Fruit fly (Drosophila melanogaster) whole organism, wandering third instar larva: ENCODE data around the gene CG11951.

Experiments
- Abd-B ChIP-seq: fragments of >200 bp; optimal IDR thresholded peaks from 2 replicates; lab custom pipeline; 2017; ENCODE audit warnings: missing biosample characterization, missing genetic modification characterization
- CrebA ChIP-seq: fragments of 200-800 bp; sonication (Bioruptor generic); optimal IDR thresholded peaks from 2 replicates; lab custom pipeline; 2016; ENCODE audit warnings: missing biosample characterization, mild to moderate bottlenecking, missing genetic modification characterization, borderline replicate concordance
- GATAd ChIP-seq: sonication (Bioruptor generic); optimal IDR thresholded peaks from 2 replicates; lab custom pipeline; 2016; ENCODE audit warnings: missing biosample characterization, missing genetic modification characterization
- HLH106 ChIP-seq: fragments of 200-800 bp; optimal IDR thresholded peaks from 3 replicates; lab custom pipeline; 2019; ENCODE audit warnings: missing biosample characterization, mild to moderate bottlenecking, missing genetic modification characterization, moderate library complexity
- Hnf4 ChIP-seq: fragments of 200-800 bp; sonication (Bioruptor generic); optimal IDR thresholded peaks from 2 replicates; lab custom pipeline; 2016; ENCODE audit warnings: missing biosample characterization, mild to moderate bottlenecking, missing genetic modification characterization
- Hr78 ChIP-seq: fragments of >200 bp; optimal IDR thresholded peaks from 2 replicates; lab custom pipeline; 2017; ENCODE audit warnings: missing biosample characterization, missing genetic modification characterization
- Hr83 ChIP-seq: fragments of 200-300 bp; sonication (Bioruptor generic); optimal IDR thresholded peaks from 2 replicates; lab custom pipeline; 2016; ENCODE audit warnings: missing biosample characterization, mild to moderate bottlenecking, missing genetic modification characterization, moderate library complexity; ENCODE audit not compliant: poor library complexity, severe bottlenecking
- Mio ChIP-seq: sonication (Bioruptor generic); optimal IDR thresholded peaks from 2 replicates; lab custom pipeline; 2016; ENCODE audit warnings: missing biosample characterization, missing genetic modification characterization
- Myc ChIP-seq: fragments of >200 bp; optimal IDR thresholded peaks from 2 replicates; lab custom pipeline; 2017
- OdsH ChIP-seq: fragments of 200-800 bp; sonication (Bioruptor generic); optimal IDR thresholded peaks from 2 replicates; lab custom pipeline; 2016; ENCODE audit warnings: missing biosample characterization, mild to moderate bottlenecking, missing genetic modification characterization
- Rel ChIP-seq, 2 experiments: fragments of 200-800 bp; sonication (Bioruptor generic) in 1 of 2; optimal IDR thresholded peaks; 2 replicates in 1 of 2; 3 replicates in 1 of 2; lab custom pipeline; 2016 to 2019; ENCODE audit warnings: mild to moderate bottlenecking in 2 of 2, missing biosample characterization in 2 of 2, missing genetic modification characterization in 2 of 2, moderate library complexity in 1 of 2
- Vsx2 ChIP-seq: fragments of 200-300, 225-300 bp; sonication (Bioruptor generic); optimal IDR thresholded peaks from 2 replicates; lab custom pipeline; 2018; ENCODE audit warnings: missing biosample characterization, missing genetic modification characterization; ENCODE audit not compliant: partially characterized antibody
- br ChIP-seq: fragments of 200-800 bp; sonication (Bioruptor generic); optimal IDR thresholded peaks from 2 replicates; lab custom pipeline; 2016; ENCODE audit warnings: missing biosample characterization, missing genetic modification characterization
- brk ChIP-seq: fragments of 200-800 bp; sonication (Bioruptor generic); optimal IDR thresholded peaks from 2 replicates; lab custom pipeline; 2016; ENCODE audit warnings: missing biosample characterization, mild to moderate bottlenecking, missing genetic modification characterization
- dl ChIP-seq, 2 experiments: fragments of 175-275, 200-275 bp in 1 of 2; fragments of 200-275 bp in 1 of 2; sonication (Bioruptor generic); optimal IDR thresholded peaks; lab custom pipeline; 2018; ENCODE audit warnings: mild to moderate bottlenecking in 2 of 2, missing biosample characterization in 2 of 2, missing genetic modification characterization in 2 of 2, moderate library complexity in 2 of 2; ENCODE audit not compliant: partially characterized antibody in 2 of 2, insufficient read depth in 1 of 2
- dmrt93B ChIP-seq: fragments of 200-800 bp; sonication (Bioruptor generic); optimal IDR thresholded peaks from 2 replicates; lab custom pipeline; 2018; ENCODE audit warnings: missing biosample characterization, mild to moderate bottlenecking, missing genetic modification characterization
- dsf ChIP-seq: sonication (Bioruptor generic); optimal IDR thresholded peaks from 2 replicates; lab custom pipeline; 2016; ENCODE audit warnings: missing biosample characterization, missing genetic modification characterization, borderline replicate concordance
- ey ChIP-seq: fragments of 200-800 bp; sonication (Bioruptor generic); optimal IDR thresholded peaks from 2 replicates; lab custom pipeline; 2016; ENCODE audit warnings: missing biosample characterization, missing genetic modification characterization
- foxo ChIP-seq, 2 experiments: fragments of 200-800 bp; sonication (Bioruptor generic); optimal IDR thresholded peaks; 2 replicates in 1 of 2; 3 replicates in 1 of 2; lab custom pipeline; 2016 to 2017; ENCODE audit warnings: missing biosample characterization in 2 of 2, missing genetic modification characterization in 2 of 2
- fru ChIP-seq: fragments of 200-800 bp; sonication (Bioruptor generic); optimal IDR thresholded peaks from 3 replicates; lab custom pipeline; 2016; ENCODE audit warnings: missing biosample characterization, mild to moderate bottlenecking, missing genetic modification characterization
- h ChIP-seq: fragments of 200-800 bp; sonication (Bioruptor generic); optimal IDR thresholded peaks from 3 replicates; lab custom pipeline; 2016; ENCODE audit warnings: missing biosample characterization, mild to moderate bottlenecking, missing genetic modification characterization
- jim ChIP-seq: fragments of 175-275, 200-325 bp; sonication (Bioruptor generic); optimal IDR thresholded peaks from 2 replicates; lab custom pipeline; 2016; ENCODE audit warnings: missing biosample characterization, mild to moderate bottlenecking, missing genetic modification characterization
- lola ChIP-seq: fragments of >200 bp; optimal IDR thresholded peaks from 2 replicates; lab custom pipeline; 2017; ENCODE audit warnings: missing biosample characterization, missing genetic modification characterization
- pan ChIP-seq: fragments of >200 bp; optimal IDR thresholded peaks from 2 replicates; lab custom pipeline; 2017
- psq ChIP-seq: fragments of 200-800 bp; sonication (Bioruptor generic); optimal IDR thresholded peaks from 3 replicates; lab custom pipeline; 2017; ENCODE audit warnings: missing biosample characterization, mild to moderate bottlenecking, missing genetic modification characterization, moderate library complexity
- rgr ChIP-seq: fragments of 200-800 bp; sonication (Bioruptor generic); optimal IDR thresholded peaks from 3 replicates; lab custom pipeline; 2016; ENCODE audit warnings: missing biosample characterization, mild to moderate bottlenecking, missing genetic modification characterization
- sage ChIP-seq: fragments of 200-800 bp; sonication (Bioruptor generic); optimal IDR thresholded peaks from 2 replicates; lab custom pipeline; 2016; ENCODE audit warnings: missing biosample characterization, mild to moderate bottlenecking, missing genetic modification characterization
- sv ChIP-seq: fragments of 200-800 bp; sonication (Bioruptor generic); optimal IDR thresholded peaks from 3 replicates; lab custom pipeline; 2016; ENCODE audit warnings: missing biosample characterization, missing genetic modification characterization
- tai ChIP-seq: sonication (Bioruptor generic); optimal IDR thresholded peaks from 2 replicates; lab custom pipeline; 2016; ENCODE audit warnings: missing biosample characterization, missing genetic modification characterization

The CG11951 gene

DNA sequence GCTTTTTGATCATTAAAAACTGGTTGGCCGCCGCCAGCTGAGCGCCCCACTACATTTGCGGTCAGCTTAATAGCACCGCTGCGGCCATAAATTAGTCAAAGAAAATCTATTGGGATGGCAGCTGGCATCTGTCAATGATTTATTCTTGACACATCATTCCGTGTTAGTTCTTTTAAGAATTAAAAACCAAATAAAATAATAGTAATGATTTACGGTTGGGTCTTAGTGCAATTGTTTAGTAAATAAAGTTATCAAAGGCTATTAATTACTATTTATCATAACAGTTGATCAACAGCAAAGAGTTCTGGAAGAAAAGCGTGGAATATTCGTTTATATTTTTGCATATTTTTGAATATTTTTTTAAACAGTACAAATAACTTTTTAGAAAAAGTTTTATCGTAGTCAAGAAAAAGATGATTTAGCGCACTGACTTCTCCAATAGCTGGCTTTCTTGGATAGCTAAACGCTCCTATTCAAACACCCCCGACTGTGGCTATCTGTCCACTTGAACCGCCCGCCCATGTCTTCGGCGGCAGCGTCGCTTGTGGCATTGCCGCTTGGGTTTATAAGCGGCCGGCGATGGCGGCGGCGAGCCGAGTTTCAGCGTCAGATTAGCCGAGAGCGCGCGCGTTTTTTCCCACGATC is 41.4 kb downstream of the CG11951 start, which contains the start of gene CG14515:
CG14515 (plus strand) TSS at position 590 of the 645 bp plus-strand sequence.
- TF ChIP-seq jim (GFP tag; lab: Kevin White, UChicago) (no peak), Mio (GFP tag; lab: Kevin White, UChicago) (no peak), Myc (lab: Kevin White, UChicago) (no peak), GATAd (GFP tag; lab: Kevin White, UChicago) (no peak), brk (GFP tag; lab: Kevin White, UChicago) (no peak), HLH106 (no peak), h (GFP tag; lab: Kevin White, UChicago) (no peak), rgr (GFP tag; lab: Kevin White, UChicago) (no peak), dl (GFP tag; optimal IDR thresholded peaks at IDR 0.05; lab: Kevin White, UChicago; ENCODE audit: insufficient read depth in 1 of 2, partially characterized antibody in 2 of 2) (no peak), ey (GFP tag; lab: Kevin White, UChicago) (no peak), Hr78 (GFP tag; lab: Kevin White, UChicago) (no peak), dmrt93B (GFP tag; lab: Kevin White, UChicago) (no peak), psq (GFP tag; lab: Kevin White, UChicago) (no peak), sv (no peak), pan (lab: Kevin White, UChicago) (no peak)

DNA sequence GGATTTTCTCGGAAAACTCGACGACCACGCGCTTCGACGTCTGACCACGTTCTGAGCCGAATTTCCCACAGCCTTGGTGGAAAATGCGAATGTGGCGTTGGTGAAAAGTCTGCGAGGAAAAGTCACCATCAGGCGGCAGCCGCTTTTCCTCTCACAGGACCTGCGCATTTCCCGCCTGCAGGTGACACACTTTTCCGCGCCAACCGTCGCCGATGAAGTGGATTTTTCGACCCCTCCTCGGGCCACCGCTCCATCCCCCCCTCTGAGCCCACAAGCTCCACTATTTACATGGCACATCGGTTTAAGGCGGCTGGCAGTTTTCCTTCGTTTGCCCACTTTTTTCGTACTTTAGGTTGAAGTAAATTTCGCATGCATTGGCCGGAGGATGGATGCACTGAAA is 43.6 kb downstream of the CG11951 start, which contains the start of gene jus:
jus (minus strand) TSS at position 38 of the 400 bp plus-strand sequence.
- no peak for TF ChIP-seq sv
- TF ChIP-seq CrebA (GFP tag; lab: Kevin White, UChicago), result no peak
- no peak for TF ChIP-seq Mio (GFP tag; lab: Kevin White, UChicago)
- TF ChIP-seq lola (GFP tag; lab: Kevin White, UChicago), result no peak
- TF ChIP-seq dl (GFP tag; optimal IDR thresholded peaks at IDR 0.05; lab: Kevin White, UChicago; ENCODE audit: insufficient read depth in 1 of 2, partially characterized antibody in 2 of 2), result no peak
- no peak for TF ChIP-seq tai
- no peak for TF ChIP-seq br (GFP tag; lab: Kevin White, UChicago)
- TF ChIP-seq GATAd (GFP tag; lab: Kevin White, UChicago), result no peak
- no peak for TF ChIP-seq brk (GFP tag; lab: Kevin White, UChicago)
- TF ChIP-seq Vsx2 (GFP tag; lab: Kevin White, UChicago), result no peak
- no peak for TF ChIP-seq Myc (lab: Kevin White, UChicago)
- no peak for TF ChIP-seq sage
- no peak for TF ChIP-seq ey (GFP tag; lab: Kevin White, UChicago)
- no peak for TF ChIP-seq psq (GFP tag; lab: Kevin White, UChicago)
- no peak for TF ChIP-seq fru
- TF ChIP-seq Hr83 (GFP tag; lab: Kevin White, UChicago), result no peak

DNA sequence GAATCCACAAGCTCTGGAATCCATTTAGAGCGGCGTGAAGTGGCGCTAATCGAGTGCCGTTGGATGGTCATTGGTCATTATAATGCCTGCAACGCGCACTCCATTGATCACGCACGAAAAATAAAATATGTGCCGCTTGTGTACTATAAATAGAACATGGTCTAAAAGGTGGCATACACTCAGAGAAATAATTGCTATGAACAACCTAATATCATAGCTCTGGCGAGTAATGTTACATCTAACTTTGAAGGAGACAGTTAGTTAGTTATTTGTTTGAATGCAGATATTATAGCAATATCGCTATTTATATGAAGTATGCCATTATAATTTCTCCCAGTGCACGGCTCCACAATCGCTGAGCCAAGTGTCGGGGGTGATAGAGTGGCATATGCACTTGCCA is 47.5 kb downstream of the CG11951 start:
- TF ChIP-seq Rel (GFP tag; optimal IDR thresholded peaks at IDR 0.05; lab: Kevin White, UChicago) (no peak), Rel (tag; optimal IDR thresholded peaks at IDR 0.05; lab: Kevin White, UChicago) (no peak), lola (GFP tag; lab: Kevin White, UChicago) (no peak), OdsH (GFP tag; lab: Kevin White, UChicago) (no peak), foxo (GFP tag; optimal IDR thresholded peaks at IDR 0.05; lab: Kevin White, UChicago) (no peak), brk (GFP tag; lab: Kevin White, UChicago) (no peak), dsf (no peak), Hnf4 (GFP tag; lab: Kevin White, UChicago) (no peak), jim (GFP tag; lab: Kevin White, UChicago) (no peak), Hr83 (GFP tag; lab: Kevin White, UChicago) (no peak), br (GFP tag; lab: Kevin White, UChicago) (no peak), HLH106 (no peak), Abd-B (no peak)
